Fruit fly (Drosophila melanogaster): ENCODE data around the gene CG18418.

DNA sequence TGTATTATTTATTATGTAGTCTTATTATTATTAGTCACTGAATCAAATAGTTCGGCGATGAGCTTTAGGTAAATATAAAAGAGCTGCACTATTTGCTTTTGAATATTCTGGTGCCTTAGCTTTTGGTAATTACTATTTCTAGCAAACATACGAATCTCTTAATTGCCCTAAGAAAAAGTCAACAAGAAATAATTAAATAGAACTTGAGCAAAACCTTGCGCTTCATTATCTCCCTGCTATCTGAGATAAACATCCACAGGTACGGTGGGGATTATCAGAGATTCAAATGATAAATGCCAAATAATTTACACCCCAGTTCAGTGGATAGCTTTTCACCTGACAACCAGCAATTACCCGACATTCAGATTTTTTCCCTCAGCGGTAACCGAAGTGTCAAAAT, 3.8 kb downstream of the CG18418 start:
- no peak for TF ChIP-seq pan (optimal IDR thresholded peaks at IDR 0.05)
- no peak for TF ChIP-seq CG8478 (optimal IDR thresholded peaks at IDR 0.05)
- no peak for TF ChIP-seq EcR (GFP tag; optimal IDR thresholded peaks at IDR 0.05)
- TF ChIP-seq Dll (optimal IDR thresholded peaks at IDR 0.05), result no peak
- no peak for TF ChIP-seq psq (optimal IDR thresholded peaks at IDR 0.05)
- TF ChIP-seq usp (GFP tag; optimal IDR thresholded peaks at IDR 0.05), result no peak
